Worm (Caenorhabditis elegans) whole organism, young adult: ENCODE results near the gene srbc-10.

Source experiments
- K11D2.4 ChIP-seq: fragments of 200-800 bp; sonication (Bioruptor generic); IDR thresholded peaks from 2 replicates; pipeline ENCODE4 v1.3.6; 2022; ENCODE audit warnings: missing genetic modification reagents, missing genetic modification characterization, missing compliant biosample characterization
- K12H6.12 ChIP-seq: fragments of 200-800 bp; sonication (Bioruptor generic); optimal IDR thresholded peaks from 2 replicates; lab custom pipeline; 2018; ENCODE audit warnings: mild to moderate bottlenecking, missing genetic modification characterization, missing compliant biosample characterization
- ama-1 ChIP-seq, 3 experiments: fragments of 150-350 bp in 1 of 3; sonication (generic microtip) in 2 of 3; optimal IDR thresholded peaks; 2 replicates each; lab custom pipeline; 2014 to 2018; ENCODE audit warnings: missing biosample characterization in 2 of 3, missing genetic modification characterization in 2 of 3, missing genetic modification reagents in 2 of 3
- dpl-1 ChIP-seq: fragments of 150-350 bp; optimal IDR thresholded peaks from 2 replicates; lab custom pipeline; 2014; ENCODE audit warnings: missing biosample characterization, missing genetic modification reagents, missing genetic modification characterization
- him-1 ChIP-seq: sonication (generic microtip); optimal IDR thresholded peaks from 2 replicates; lab custom pipeline; 2016; ENCODE audit warnings: missing genotype, missing genetic modification reagents, missing genetic modification characterization, missing compliant biosample characterization
- hlh-12 ChIP-seq: sonication (generic microtip); optimal IDR thresholded peaks from 2 replicates; lab custom pipeline; 2016; ENCODE audit warnings: missing genetic modification characterization, missing compliant biosample characterization
- lag-1 ChIP-seq: fragments of 200-800 bp; sonication (Bioruptor generic); IDR thresholded peaks from 2 replicates; pipeline ENCODE4 v1.3.6; 2022; ENCODE audit warnings: missing genetic modification reagents, missing genetic modification characterization, missing compliant biosample characterization
- lin-35 ChIP-seq, 3 experiments: fragments of 150-350 bp in 2 of 3; sonication (generic microtip) in 1 of 3; optimal IDR thresholded peaks; 2 replicates each; lab custom pipeline; 2014 to 2018; ENCODE audit warnings: missing biosample characterization in 3 of 3, missing genetic modification characterization in 3 of 3, missing genetic modification reagents in 3 of 3
- madf-3 ChIP-seq: fragments of 200-800 bp; sonication (Bioruptor generic); IDR thresholded peaks from 2 replicates; pipeline ENCODE4 v1.3.6; 2022; ENCODE audit warnings: missing genetic modification reagents, missing genetic modification characterization, missing compliant biosample characterization
- tbp1 ChIP-seq: fragments of 200-800 bp; sonication (Bioruptor generic); optimal IDR thresholded peaks from 2 replicates; lab custom pipeline; 2018; ENCODE audit warnings: mild to moderate bottlenecking, missing genetic modification characterization, missing compliant biosample characterization
- ztf-22 ChIP-seq: fragments of 200-800 bp; sonication (Bioruptor generic); optimal IDR thresholded peaks from 2 replicates; lab custom pipeline; 2018; ENCODE audit warnings: mild to moderate bottlenecking, missing genetic modification characterization, moderate library complexity, missing compliant biosample characterization

DNA sequence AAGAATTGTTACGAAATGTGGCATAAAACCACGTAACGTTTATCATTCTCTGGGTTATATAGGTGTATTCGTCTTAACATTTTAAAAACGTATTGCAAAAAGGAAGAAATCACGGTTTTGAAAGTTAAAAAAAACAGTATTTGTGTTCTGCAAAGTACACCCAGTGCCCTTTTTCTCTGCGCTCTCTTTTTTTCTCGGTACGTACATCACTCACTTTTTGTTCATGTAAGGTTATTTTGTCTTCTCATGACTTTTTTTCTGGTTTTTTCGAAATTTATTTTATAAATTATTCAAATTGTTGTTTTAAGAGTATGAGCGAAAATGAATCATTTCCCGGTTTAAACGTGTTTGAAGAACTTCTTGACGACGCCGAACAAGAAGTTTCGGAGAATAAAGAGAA, 45.9 kb downstream of the srbc-10 start, which contains the start of gene F25E5.5:
- TF ChIP-seq hlh-12 (tag; lab: Kevin White, UChicago): no peak
- TF ChIP-seq madf-3: no peak
- TF ChIP-seq lin-35 (GFP tag; optimal IDR thresholded peaks at IDR 0.05; lab: Kevin White, UChicago): no peak
- no peak for TF ChIP-seq him-1 (tag; lab: Kevin White, UChicago)
- no peak for TF ChIP-seq lag-1
- TF ChIP-seq K12H6.12 (tag; lab: Kevin White, UChicago): no peak
- no peak for TF ChIP-seq dpl-1 (GFP tag; lab: Kevin White, UChicago)
- no peak for TF ChIP-seq K11D2.4
- no peak for TF ChIP-seq ama-1 (optimal IDR thresholded peaks at IDR 0.05; lab: Kevin White, UChicago)
- TF ChIP-seq ama-1 (GFP tag; optimal IDR thresholded peaks at IDR 0.05; lab: Kevin White, UChicago): no peak
- TF ChIP-seq tbp1 (GFP tag; lab: Kevin White, UChicago): no peak
- no peak for TF ChIP-seq ztf-22
